Worm (Caenorhabditis elegans) whole organism, young adult: ENCODE data around the gene cya-2.
"Not testable (repeated sequence)": the region's sequence is repeated elsewhere in the genome, so short reads cannot be mapped to it uniquely, and the experiment has no call there.

ENCODE experiments used
- zfh-2 ChIP-seq: fragments of 200-800 bp; sonication (Bioruptor generic); conservative IDR thresholded peaks from 2 replicates; pipeline ENCODE4 v1.3.6; 2022; ENCODE audit warnings: missing genetic modification reagents, missing genetic modification characterization, missing compliant biosample characterization
- ztf-18 ChIP-seq: sonication (generic microtip); optimal IDR thresholded peaks from 2 replicates; lab custom pipeline; 2016; ENCODE audit warnings: missing genotype, mild to moderate bottlenecking, missing genetic modification characterization, missing compliant biosample characterization

ce11 chrII:2000720-2001119 lies 22.7 kb downstream of the cya-2 start, which contains the start of gene ceh-84:
- TF ChIP-seq ztf-18 (tag; lab: Kevin White, UChicago); zfh-2 (GFP tag; lab: Robert Waterston, UW): not testable (repeated sequence)
